Fruit fly (Drosophila melanogaster): ENCODE measurements around the gene CG3402.
A peak's percentile ranks its signal among the peaks of the same experiment; 100 is the strongest.

The CG3402 gene

DNA sequence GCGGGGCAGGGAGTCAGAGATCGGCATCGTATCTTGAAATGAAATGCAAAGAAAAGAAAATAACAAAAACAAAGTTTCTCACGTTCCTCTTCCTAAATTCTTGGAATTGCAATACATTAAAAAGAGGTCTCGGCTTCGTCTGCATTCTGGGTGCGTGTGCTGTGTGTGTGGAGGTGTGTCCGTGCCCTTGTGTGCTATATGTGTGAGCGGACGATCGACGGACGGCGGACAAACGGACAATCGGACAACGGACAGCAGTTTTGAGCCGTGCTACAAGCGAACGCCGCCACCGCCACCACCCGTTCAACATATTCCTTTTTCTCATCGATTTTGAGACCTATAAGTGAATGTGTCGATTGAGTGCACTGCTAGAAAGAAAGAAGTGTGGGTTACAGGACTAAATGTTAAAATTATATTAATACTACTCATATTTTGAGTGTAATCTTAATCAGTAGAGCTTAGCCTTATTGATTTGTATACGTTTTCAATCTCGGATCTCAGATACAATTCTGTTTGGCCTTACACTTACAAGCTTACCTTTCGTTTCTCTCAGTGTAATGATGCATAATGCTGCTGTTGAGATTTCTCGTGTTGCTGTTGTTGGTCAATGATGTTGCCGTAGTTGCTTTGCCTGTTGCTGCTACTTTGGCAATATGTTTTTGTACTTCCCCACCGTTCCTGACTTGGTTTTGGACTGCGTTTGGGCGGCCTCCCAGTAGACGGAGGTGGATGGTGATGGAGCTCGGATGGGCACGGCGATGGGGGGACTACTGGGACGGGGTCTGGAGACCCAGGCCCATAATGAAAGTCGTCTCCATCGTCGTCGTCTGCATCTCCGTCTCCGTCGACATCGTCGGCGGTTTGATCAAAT lies 31.3 kb downstream of the CG3402 start (continued):
- TF ChIP-seq z (GFP tag; IDR thresholded peaks at IDR 0.05) (peak; percentile 6; the same call in 2 of the 3 replicates), jigr1 (GFP tag; IDR thresholded peaks at IDR 0.05) (peak; percentile 54; the same call in 1 of the 3 replicates), CG4328 (GFP tag; optimal IDR thresholded peaks at IDR 0.05) (peak; percentile 26), nmo (GFP tag; optimal IDR thresholded peaks at IDR 0.05) (peak; percentile 90), CG10209 (GFP tag; optimal IDR thresholded peaks at IDR 0.05) (peak; percentile 83), CTCF (GFP tag; optimal IDR thresholded peaks at IDR 0.05) (no peak), pita (GFP tag; optimal IDR thresholded peaks at IDR 0.05) (no peak), HmgD (GFP tag; optimal IDR thresholded peaks at IDR 0.05) (peak; percentile 16), CG12299 (tag; optimal IDR thresholded peaks at IDR 0.05) (peak; percentile 57), peb (GFP tag; IDR thresholded peaks at IDR 0.05) (peak; percentile 62), Ets97D (GFP tag; optimal IDR thresholded peaks at IDR 0.05) (peak; percentile 13), croc (GFP tag; conservative IDR thresholded peaks at IDR 0.05) (peak; percentile 84), CG17359 (tag; optimal IDR thresholded peaks at IDR 0.05) (peak; percentile 66), Gug (GFP tag; IDR thresholded peaks at IDR 0.05) (peak; percentile 33; the same call in 1 of the 4 replicates), ems (GFP tag; optimal IDR thresholded peaks at IDR 0.05) (peak; percentile 59), Blimp-1 (GFP tag; optimal IDR thresholded peaks at IDR 0.05) (peak; percentile 82), CG8924 (tag; optimal IDR thresholded peaks at IDR 0.05) (peak; percentile 92), CG18262 (tag; optimal IDR thresholded peaks at IDR 0.05) (peak; percentile 93), Camta (GFP tag; optimal IDR thresholded peaks at IDR 0.05) (peak; percentile 54), PHDP (tag; optimal IDR thresholded peaks at IDR 0.05) (peak; percentile 61), gt (GFP tag; IDR thresholded peaks at IDR 0.05) (peak; percentile 80), pho (GFP tag; optimal IDR thresholded peaks at IDR 0.05) (no peak), cato (GFP tag; optimal IDR thresholded peaks at IDR 0.05; ENCODE audit: borderline replicate concordance) (peak; percentile 46), MESR4 (GFP tag; optimal IDR thresholded peaks at IDR 0.05) (peak; percentile 10), Gsc (GFP tag; IDR thresholded peaks at IDR 0.05) (peak; percentile 62), prd (optimal IDR thresholded peaks at IDR 0.05) (no peak), prd (GFP tag; IDR thresholded peaks at IDR 0.05) (peak; percentile 95), chif (GFP tag; optimal IDR thresholded peaks at IDR 0.05) (peak; percentile 57 to 92), esg (GFP tag; conservative IDR thresholded peaks at IDR 0.05) (peak; percentile 65), cg (GFP tag; optimal IDR thresholded peaks at IDR 0.05) (peak; percentile 79), so (GFP tag; IDR thresholded peaks at IDR 0.05) (peak; percentile 40; the same call in 1 of the 3 replicates), CG11085 (GFP tag; IDR thresholded peaks at IDR 0.05) (no peak), ac (GFP tag; optimal IDR thresholded peaks at IDR 0.05) (peak; percentile 97), gem (tag; optimal IDR thresholded peaks at IDR 0.05) (peak; percentile 92), Asciz (GFP tag; optimal IDR thresholded peaks at IDR 0.05) (peak; percentile 64), CG16779 (GFP tag; IDR thresholded peaks at IDR 0.05) (no peak), Optix (GFP tag; IDR thresholded peaks at IDR 0.05) (peak; percentile 70; the same call in 1 of the 3 replicates), CG14014 (GFP tag; IDR thresholded peaks at IDR 0.05) (no peak), Pdp1 (GFP tag; optimal IDR thresholded peaks at IDR 0.05) (peak; percentile 69 to 78), salm (tag; optimal IDR thresholded peaks at IDR 0.05) (peak; percentile 72), CG14710 (tag; optimal IDR thresholded peaks at IDR 0.05) (peak; percentile 94), CG7556 (GFP tag; optimal IDR thresholded peaks at IDR 0.05) (peak; percentile 80), BtbVII (GFP tag; optimal IDR thresholded peaks at IDR 0.05) (peak; percentile 37), Mad (GFP tag; optimal IDR thresholded peaks at IDR 0.05) (peak; percentile 78), Drgx (GFP tag; IDR thresholded peaks at IDR 0.05) (peak; percentile 66), tap (tag; optimal IDR thresholded peaks at IDR 0.05) (peak; percentile 65), Rx (GFP tag; IDR thresholded peaks at IDR 0.05) (peak; percentile 42; the same call in 1 of the 2 replicates), grn (GFP tag; optimal IDR thresholded peaks at IDR 0.05) (peak; percentile 37), nerfin-2 (GFP tag; IDR thresholded peaks at IDR 0.05; ENCODE audit: partially characterized antibody) (no peak)

All from whole organism, embryonic.